Fruit fly (Drosophila melanogaster) whole organism, embryonic: ENCODE data around the gene P5CDh2.
A peak's percentile ranks its signal among the peaks of the same experiment; 100 is the strongest.

Experiments used
- Asciz ChIP-seq: fragments of 200-800 bp; sonication (Bioruptor generic); optimal IDR thresholded peaks from 2 replicates; lab custom pipeline; 2017; ENCODE audit warnings: missing biosample characterization, mild to moderate bottlenecking, missing genetic modification characterization, missing genetic modification reagents
- Blimp-1 ChIP-seq: fragments of 200-800 bp; sonication (Bioruptor generic); optimal IDR thresholded peaks from 3 replicates; lab custom pipeline; 2018; ENCODE audit warnings: missing biosample characterization, missing genetic modification characterization, mild to moderate bottlenecking, moderate library complexity, missing genetic modification reagents
- CG10431 ChIP-seq: fragments of 200-800 bp; sonication (Bioruptor generic); optimal IDR thresholded peaks from 3 replicates; lab custom pipeline; 2018; ENCODE audit warnings: missing biosample characterization, mild to moderate bottlenecking, missing genetic modification characterization
- CG10959 ChIP-seq: fragments of 200-800 bp; sonication (Bioruptor generic); IDR thresholded peaks from 2 replicates; pipeline ENCODE4 v1.3.6; 2022; ENCODE audit warnings: missing biosample characterization, missing genetic modification characterization
- CG10979 ChIP-seq: fragments of 200-800 bp; sonication (Bioruptor generic); optimal IDR thresholded peaks from 2 replicates; lab custom pipeline; 2018; ENCODE audit warnings: missing biosample characterization, mild to moderate bottlenecking, missing genetic modification characterization, moderate library complexity
- CG11456 ChIP-seq: fragments of 200-800 bp; sonication (Bioruptor generic); IDR thresholded peaks from 3 replicates; pipeline ENCODE4 v1.3.6; 2022; ENCODE audit warnings: missing biosample characterization, missing genetic modification characterization
- CG1529 ChIP-seq: fragments of 200-800 bp; sonication (Bioruptor generic); optimal IDR thresholded peaks from 3 replicates; lab custom pipeline; 2018; ENCODE audit warnings: missing biosample characterization, missing genetic modification characterization
- CG15601 ChIP-seq: fragments of 200-800 bp; sonication (Bioruptor generic); optimal IDR thresholded peaks from 3 replicates; lab custom pipeline; 2019; ENCODE audit warnings: missing biosample characterization, mild to moderate bottlenecking, missing genetic modification characterization, moderate library complexity
- CG1602 ChIP-seq: fragments of 200-800 bp; sonication (Bioruptor generic); optimal IDR thresholded peaks from 3 replicates; lab custom pipeline; 2016; ENCODE audit warnings: missing biosample characterization, missing genetic modification characterization
- CG17328 ChIP-seq: fragments of 200-800 bp; sonication (Bioruptor generic); IDR thresholded peaks from 2 replicates; pipeline ENCODE4 v1.3.6; 2022; ENCODE audit warnings: missing biosample characterization, missing genetic modification characterization
- CG17568 ChIP-seq: fragments of 200-800 bp; sonication (Bioruptor generic); optimal IDR thresholded peaks from 2 replicates; lab custom pipeline; 2018; ENCODE audit warnings: missing biosample characterization, mild to moderate bottlenecking, missing genetic modification characterization, moderate library complexity
- CG18262 ChIP-seq: fragments of 200-800 bp; optimal IDR thresholded peaks from 3 replicates; lab custom pipeline; 2019; ENCODE audit warnings: missing biosample characterization, mild to moderate bottlenecking, missing genetic modification characterization, moderate library complexity
- CG2202 ChIP-seq: fragments of 200-800 bp; sonication (Bioruptor generic); optimal IDR thresholded peaks from 2 replicates; lab custom pipeline; 2018; ENCODE audit warnings: missing biosample characterization, mild to moderate bottlenecking, missing genetic modification characterization
- CG3407 ChIP-seq: fragments of 200-800 bp; sonication (Bioruptor generic); optimal IDR thresholded peaks from 2 replicates; lab custom pipeline; 2018; ENCODE audit warnings: missing biosample characterization, mild to moderate bottlenecking, missing genetic modification characterization
- CG3726 ChIP-seq: fragments of 200-800 bp; sonication (Bioruptor generic); IDR thresholded peaks from 3 replicates; pipeline ENCODE4, ENCODE4 v1.3.6; 2022; ENCODE audit warnings: missing biosample characterization, missing genetic modification characterization
- CG7987 ChIP-seq: fragments of 200-800 bp; sonication (Bioruptor generic); optimal IDR thresholded peaks from 2 replicates; lab custom pipeline; 2018; ENCODE audit warnings: missing biosample characterization, mild to moderate bottlenecking, missing genetic modification characterization, moderate library complexity
- CG9727 ChIP-seq: fragments of 200-800 bp; sonication (Bioruptor generic); optimal IDR thresholded peaks from 3 replicates; lab custom pipeline; 2017; ENCODE audit warnings: missing biosample characterization, mild to moderate bottlenecking, missing genetic modification characterization
- Doc2 ChIP-seq: fragments of 200-800 bp; sonication (Bioruptor generic); IDR thresholded peaks from 2 replicates; pipeline ENCODE4 v1.3.6; 2022; ENCODE audit warnings: missing biosample characterization, missing genetic modification characterization
- Ets97D ChIP-seq: fragments of 200-800 bp; sonication (Bioruptor generic); optimal IDR thresholded peaks from 3 replicates; lab custom pipeline; 2016; ENCODE audit warnings: missing biosample characterization, missing genetic modification characterization
- H15 ChIP-seq: fragments of 200-800 bp; sonication (Bioruptor generic); IDR thresholded peaks from 3 replicates; pipeline ENCODE4 v1.3.6; 2022; ENCODE audit warnings: missing biosample characterization, missing genetic modification characterization
- Nf-YB ChIP-seq: fragments of 200-800 bp; sonication (Bioruptor generic); optimal IDR thresholded peaks from 3 replicates; lab custom pipeline; 2019; ENCODE audit warnings: missing biosample characterization, mild to moderate bottlenecking, missing genetic modification characterization, moderate library complexity
- Pdp1 ChIP-seq, 2 experiments: fragments of 200-800 bp; sonication (Bioruptor generic); optimal IDR thresholded peaks; 3 replicates each; lab custom pipeline; 2016; ENCODE audit warnings: missing biosample characterization in 2 of 2, missing genetic modification characterization in 2 of 2, mild to moderate bottlenecking in 1 of 2, moderate library complexity in 1 of 2
- Rx ChIP-seq: fragments of 200-800 bp; sonication (Bioruptor generic); IDR thresholded peaks from 2 replicates; pipeline ENCODE4 v1.3.6; 2022; ENCODE audit warnings: missing biosample characterization, missing genetic modification characterization
- Sox102F ChIP-seq: fragments of 200-800 bp; sonication (Bioruptor generic); optimal IDR thresholded peaks from 2 replicates; lab custom pipeline; 2018; ENCODE audit warnings: missing biosample characterization, mild to moderate bottlenecking, missing genetic modification characterization, moderate library complexity
- Spps ChIP-seq: fragments of 200-800 bp; sonication (Bioruptor generic); optimal IDR thresholded peaks from 2 replicates; lab custom pipeline; 2018; ENCODE audit warnings: missing biosample characterization, mild to moderate bottlenecking, missing genetic modification characterization
- Vsx1 ChIP-seq: fragments of 200-800 bp; sonication (Bioruptor generic); optimal IDR thresholded peaks from 2 replicates; lab custom pipeline; 2017; ENCODE audit warnings: missing biosample characterization, mild to moderate bottlenecking, missing genetic modification characterization, missing genetic modification reagents
- bsh ChIP-seq, 2 experiments: fragments of 200-800 bp; sonication (Bioruptor generic); optimal IDR thresholded peaks; 2 replicates each; lab custom pipeline; 2017 to 2018; ENCODE audit warnings: mild to moderate bottlenecking in 2 of 2, missing biosample characterization in 2 of 2, missing genetic modification characterization in 2 of 2, moderate library complexity in 1 of 2
- dmrt11E ChIP-seq: fragments of 200-800 bp; sonication (Bioruptor generic); optimal IDR thresholded peaks from 3 replicates; lab custom pipeline; 2018; ENCODE audit warnings: missing biosample characterization, mild to moderate bottlenecking, missing genetic modification characterization, moderate library complexity
- fd3F ChIP-seq: fragments of 200-800 bp; sonication (Bioruptor generic); optimal IDR thresholded peaks from 2 replicates; lab custom pipeline; 2018; ENCODE audit warnings: missing biosample characterization, mild to moderate bottlenecking, missing genetic modification characterization, moderate library complexity
- gfzf ChIP-seq: fragments of 200-800 bp; sonication (Bioruptor generic); optimal IDR thresholded peaks from 2 replicates; lab custom pipeline; 2016; ENCODE audit warnings: missing biosample characterization, mild to moderate bottlenecking, missing genetic modification characterization, moderate library complexity
- hb ChIP-seq: fragments of 200-800 bp; sonication (Bioruptor generic); IDR thresholded peaks from 3 replicates; pipeline ENCODE4 v1.3.6; 2022; ENCODE audit warnings: missing biosample characterization, missing genetic modification characterization; ENCODE audit not compliant: partially characterized antibody
- lab ChIP-seq: fragments of 200-800 bp; sonication (Bioruptor generic); optimal IDR thresholded peaks from 3 replicates; lab custom pipeline; 2017; ENCODE audit warnings: missing biosample characterization, missing genetic modification characterization, mild to moderate bottlenecking, moderate library complexity, missing genetic modification reagents
- nau ChIP-seq: fragments of 200-800 bp; sonication (Bioruptor generic); optimal IDR thresholded peaks from 3 replicates; lab custom pipeline; 2017; ENCODE audit warnings: missing biosample characterization, mild to moderate bottlenecking, missing genetic modification characterization, missing genetic modification reagents
- nmo ChIP-seq: fragments of 200-800 bp; sonication (Bioruptor generic); optimal IDR thresholded peaks from 2 replicates; lab custom pipeline; 2018; ENCODE audit warnings: missing biosample characterization, mild to moderate bottlenecking, missing genetic modification characterization, moderate library complexity
- onecut ChIP-seq: fragments of 200-800 bp; sonication (Bioruptor generic); IDR thresholded peaks from 2 replicates; pipeline ENCODE4 v1.3.6; 2022; ENCODE audit warnings: missing biosample characterization, missing genetic modification characterization
- prd ChIP-seq, 3 experiments: fragments of >200 bp in 2 of 3; fragments of 200-800 bp in 1 of 3; sonication (Bioruptor generic) in 1 of 3; optimal IDR thresholded peaks in 2 of 3; IDR thresholded peaks in 1 of 3; 2 replicates in 2 of 3; 3 replicates in 1 of 3; pipeline versions ENCODE4 v1.3.6 to Lab custom; 2017 to 2022; ENCODE audit warnings: missing biosample characterization in 1 of 3, missing genetic modification characterization in 1 of 3
- pzg ChIP-seq: fragments of 200-800 bp; sonication (Bioruptor generic); optimal IDR thresholded peaks from 3 replicates; lab custom pipeline; 2018; ENCODE audit warnings: missing biosample characterization, mild to moderate bottlenecking, missing genetic modification characterization, moderate library complexity
- sc ChIP-seq, 3 experiments: fragments of >200 bp in 2 of 3; fragments of 200-800 bp in 1 of 3; sonication (Bioruptor generic) in 1 of 3; optimal IDR thresholded peaks; 2 replicates in 2 of 3; 3 replicates in 1 of 3; lab custom pipeline; 2017; ENCODE audit warnings: mild to moderate bottlenecking in 1 of 3, missing biosample characterization in 1 of 3, missing genetic modification characterization in 1 of 3, missing genetic modification reagents in 1 of 3
- sisA ChIP-seq: fragments of 200-800 bp; sonication (Bioruptor generic); IDR thresholded peaks from 2 replicates; pipeline ENCODE4 v1.3.6; 2022; ENCODE audit warnings: missing biosample characterization, missing genetic modification characterization
- so ChIP-seq: fragments of 200-800 bp; sonication (Bioruptor generic); IDR thresholded peaks from 3 replicates; pipeline ENCODE4 v1.3.6; 2022; ENCODE audit warnings: missing biosample characterization, missing genetic modification characterization
- tgo ChIP-seq: fragments of 200-800 bp; sonication (Bioruptor generic); IDR thresholded peaks from 3 replicates; pipeline ENCODE4 v1.3.6; 2022; ENCODE audit warnings: missing biosample characterization, missing genetic modification characterization
- ttk ChIP-seq: fragments of 200-800 bp; sonication (Bioruptor generic); IDR thresholded peaks from 2 replicates; pipeline ENCODE4 v2.1.2; 2022; ENCODE audit warnings: missing biosample characterization, missing genetic modification characterization
- unpg ChIP-seq: fragments of 200-800 bp; sonication (Bioruptor generic); optimal IDR thresholded peaks from 3 replicates; lab custom pipeline; 2018; ENCODE audit warnings: missing biosample characterization, mild to moderate bottlenecking, missing genetic modification characterization, moderate library complexity
- vfl ChIP-seq: fragments of 200-800 bp; sonication (Bioruptor generic); optimal IDR thresholded peaks from 2 replicates; lab custom pipeline; 2016; ENCODE audit warnings: missing biosample characterization, missing genetic modification characterization
- zen2 ChIP-seq: fragments of 200-800 bp; sonication (Bioruptor generic); IDR thresholded peaks from 3 replicates; pipeline ENCODE4 v1.3.6; 2022; ENCODE audit warnings: missing biosample characterization, missing genetic modification characterization; ENCODE audit not compliant: partially characterized antibody

Gene P5CDh2

DNA sequence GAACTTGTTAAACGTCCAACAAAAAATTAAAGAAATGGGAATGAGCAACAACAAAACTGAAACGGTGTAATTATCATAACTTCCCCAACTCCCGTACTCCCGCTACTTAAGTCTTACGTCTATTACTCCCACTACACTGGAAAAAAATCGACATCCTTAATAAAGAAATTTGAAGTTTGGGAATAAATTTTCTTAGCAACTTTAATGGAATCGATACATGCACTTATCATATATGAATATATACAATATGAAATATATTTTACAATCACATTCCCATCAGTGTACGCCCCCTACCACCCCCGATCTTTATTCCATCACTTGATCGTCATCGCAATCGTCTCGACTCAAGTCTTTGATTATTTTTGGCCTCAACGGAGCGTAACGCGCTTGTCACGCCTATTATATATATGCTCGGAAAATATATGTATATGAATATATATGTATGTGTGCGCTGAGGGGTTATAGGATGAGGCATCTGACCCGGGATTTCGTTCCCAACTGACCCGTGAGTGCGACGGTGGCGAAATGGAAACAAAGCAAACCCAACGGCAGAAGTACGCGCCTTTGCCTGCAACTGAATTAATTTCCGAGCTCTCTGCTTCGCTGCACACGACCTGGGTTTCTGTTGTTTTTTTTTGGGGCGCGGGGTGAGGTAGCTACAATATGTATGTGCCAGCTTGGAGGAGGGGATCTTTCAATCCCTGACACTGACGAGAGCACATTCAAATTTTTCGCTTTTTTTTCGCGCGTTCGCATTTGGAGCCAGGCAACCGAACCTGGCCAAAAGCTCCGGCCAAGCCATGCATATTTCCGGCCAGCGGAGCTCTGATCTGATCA, 43.3 kb upstream of the P5CDh2 start (continued):
- peak; percentile 27 for TF ChIP-seq Blimp-1 (GFP tag; lab: Kevin White, UChicago)
- no peak for TF ChIP-seq Ets97D (GFP tag; lab: Kevin White, UChicago)
- peak; percentile 83 for TF ChIP-seq dmrt11E (tag; lab: Kevin White, UChicago)
- TF ChIP-seq CG10959 (GFP tag; lab: Robert Waterston, UW), result no peak
- no peak for TF ChIP-seq tgo
- TF ChIP-seq gfzf, result no peak
- peak; percentile 49 for TF ChIP-seq CG2202 (tag; lab: Kevin White, UChicago)
- TF ChIP-seq CG1529 (GFP tag; lab: Kevin White, UChicago), result peak; percentile 3
- peak; percentile 19; the same call in 1 of the 2 replicates for TF ChIP-seq sisA (GFP tag; lab: Robert Waterston, UW)
- TF ChIP-seq CG9727 (GFP tag; lab: Kevin White, UChicago), result peak; percentile 36
- TF ChIP-seq nmo, result peak; percentile 59
- TF ChIP-seq CG3407 (GFP tag; lab: Kevin White, UChicago), result peak; percentile 39
- TF ChIP-seq H15 (GFP tag; lab: Robert Waterston, UW), result 0 out of 3 replicates have a peak, but pooled peaks have one; percentile 46
- peak; percentile 1 for TF ChIP-seq Asciz (GFP tag; lab: Kevin White, UChicago)
- no peak for TF ChIP-seq so (GFP tag; lab: Robert Waterston, UW)
- TF ChIP-seq Vsx1, result no peak
- peak; percentile 52 for TF ChIP-seq CG10979 (tag; lab: Kevin White, UChicago)
- 0 out of 2 replicates have a peak, but pooled peaks have one; percentile 16 for TF ChIP-seq Rx
- TF ChIP-seq fd3F (GFP tag; lab: Kevin White, UChicago), result no peak
- TF ChIP-seq CG17568, result no peak
- no peak for TF ChIP-seq pzg (GFP tag; lab: Kevin White, UChicago)
- TF ChIP-seq Sox102F (GFP tag; lab: Kevin White, UChicago), result peak; percentile 63
- TF ChIP-seq CG10431 (GFP tag; lab: Kevin White, UChicago), result no peak
- no peak for TF ChIP-seq prd (optimal IDR thresholded peaks at IDR 0.05; lab: Kevin White, UChicago)
- peak; percentile 16; the same call in 1 of the 3 replicates for TF ChIP-seq prd (GFP tag; IDR thresholded peaks at IDR 0.05; lab: Robert Waterston, UW)
- peak in 1 of 2 experiments; percentile 78 for TF ChIP-seq bsh (GFP tag; optimal IDR thresholded peaks at IDR 0.05; lab: Kevin White, UChicago)
- no peak for TF ChIP-seq nau (GFP tag; lab: Kevin White, UChicago)
- 0 out of 2 replicates have a peak, but pooled peaks have one; percentile 4 for TF ChIP-seq onecut (GFP tag; lab: Robert Waterston, UW)
- TF ChIP-seq vfl (GFP tag; lab: Kevin White, UChicago), result no peak
- no peak for TF ChIP-seq CG7987 (GFP tag; lab: Kevin White, UChicago)
- no peak for TF ChIP-seq hb (GFP tag; lab: Robert Waterston, UW)
- TF ChIP-seq lab, result peak; percentile 10
- peak; percentile 28; the same call in 1 of the 2 replicates for TF ChIP-seq ttk (GFP tag; lab: Robert Waterston, UW)
- TF ChIP-seq Pdp1 (GFP tag; optimal IDR thresholded peaks at IDR 0.05; lab: Kevin White, UChicago), result peak in 1 of 2 experiments; percentile 14
- TF ChIP-seq unpg, result peak; percentile 70
- TF ChIP-seq Nf-YB (GFP tag; lab: Kevin White, UChicago), result peak; percentile 19
- no peak for TF ChIP-seq Doc2 (GFP tag; lab: Robert Waterston, UW)
- TF ChIP-seq CG11456, result no peak
- no peak for TF ChIP-seq CG3726 (GFP tag; lab: Robert Waterston, UW)
- TF ChIP-seq CG1602, result peak; percentile 43
- peak; percentile 29 for TF ChIP-seq CG15601 (tag; lab: Kevin White, UChicago)
- TF ChIP-seq CG17328 (GFP tag; lab: Robert Waterston, UW), result 0 out of 2 replicates have a peak, but pooled peaks have one; percentile 26
- TF ChIP-seq sc (optimal IDR thresholded peaks at IDR 0.05; lab: Kevin White, UChicago), result no peak
- peak; percentile 34 for TF ChIP-seq sc (GFP tag; optimal IDR thresholded peaks at IDR 0.05; lab: Kevin White, UChicago)
- no peak for TF ChIP-seq zen2 (GFP tag; lab: Robert Waterston, UW)
- peak; percentile 75 for TF ChIP-seq CG18262
- TF ChIP-seq Spps (tag; lab: Kevin White, UChicago), result peak; percentile 43
